Worm (Caenorhabditis elegans): ENCODE measurements around the gene sqv-6.

Gene sqv-6

DNA sequence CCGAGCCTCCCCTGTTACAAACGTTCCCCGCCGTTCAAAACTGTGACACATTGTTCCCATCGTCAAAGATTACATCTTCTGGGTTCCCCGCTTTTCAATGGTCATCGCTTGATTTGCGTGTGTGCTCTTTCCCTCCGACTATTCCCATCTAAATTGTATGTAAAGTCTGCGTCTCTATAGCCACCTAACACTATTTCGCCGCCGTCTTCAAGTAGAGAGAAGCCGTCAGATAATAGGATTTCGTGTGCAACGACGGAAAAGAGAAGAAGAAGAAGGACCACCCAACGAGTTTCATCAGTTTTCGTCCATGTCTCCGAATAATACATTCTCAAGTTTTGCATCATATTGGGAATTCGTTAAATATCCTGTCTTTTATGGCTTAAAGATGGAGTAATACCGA is 1.6 kb upstream of the sqv-6 start:
- TF ChIP-seq odd-2 (tag; optimal IDR thresholded peaks at IDR 0.05), result no peak
- TF ChIP-seq nhr-232 (tag; optimal IDR thresholded peaks at IDR 0.05), result no peak
- no peak for TF ChIP-seq ceh-30 (tag; optimal IDR thresholded peaks at IDR 0.05)
- peak; percentile 11 for TF ChIP-seq unc-86 (tag; optimal IDR thresholded peaks at IDR 0.05)
- TF ChIP-seq fkh-6 (tag; optimal IDR thresholded peaks at IDR 0.05), result no peak
- no peak for TF ChIP-seq fkh-10 (GFP tag; optimal IDR thresholded peaks at IDR 0.05)
- no peak for TF ChIP-seq C38D4.7 (GFP tag; optimal IDR thresholded peaks at IDR 0.05)
- no peak for TF ChIP-seq che-1 (tag; optimal IDR thresholded peaks at IDR 0.05)
- TF ChIP-seq ceh-9 (tag; optimal IDR thresholded peaks at IDR 0.05), result no peak
- TF ChIP-seq tbx-2 (tag; optimal IDR thresholded peaks at IDR 0.05), result no peak
- no peak for TF ChIP-seq ceh-19 (GFP tag; optimal IDR thresholded peaks at IDR 0.05)
- no peak for TF ChIP-seq npax-4 (tag; optimal IDR thresholded peaks at IDR 0.05)
- no peak for TF ChIP-seq ref-2 (tag; optimal IDR thresholded peaks at IDR 0.05)
- TF ChIP-seq ceh-31 (tag; optimal IDR thresholded peaks at IDR 0.05), result peak; percentile 75
- TF ChIP-seq ceh-48 (tag; optimal IDR thresholded peaks at IDR 0.05), result peak; percentile 16
- peak; percentile 50 for TF ChIP-seq nfya-1 (tag; optimal IDR thresholded peaks at IDR 0.05)
- TF ChIP-seq elt-2 (tag; optimal IDR thresholded peaks at IDR 0.05), result no peak
- peak; percentile 99 for TF ChIP-seq unc-42 (tag; optimal IDR thresholded peaks at IDR 0.05)

DNA sequence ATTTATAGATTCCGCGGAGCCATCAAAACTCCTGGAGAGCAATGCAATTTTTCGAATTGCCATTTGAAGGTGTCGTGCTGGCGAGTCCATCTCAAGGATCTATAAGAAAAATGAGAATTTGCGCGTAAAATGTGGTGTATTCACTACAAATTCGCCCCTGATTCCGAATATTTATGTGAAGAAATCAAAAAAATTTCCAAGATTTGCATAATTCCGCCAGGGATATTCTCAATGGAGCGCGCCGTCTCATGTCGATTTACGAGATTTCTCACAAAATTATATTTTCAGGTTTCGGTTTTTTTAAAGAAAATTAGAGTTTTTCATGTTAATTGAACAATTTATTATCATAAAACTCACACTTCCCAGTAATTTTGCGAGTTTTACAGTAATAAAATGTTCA is 14.8 kb downstream of the sqv-6 start, which contains the start of gene Y50D4C.6:
Gene Y50D4C.6 (minus strand): TSS at position 101 of the 400 bp plus-strand sequence.
- TF ChIP-seq ceh-22 (tag; optimal IDR thresholded peaks at IDR 0.05) (no peak), ceh-34 (tag; optimal IDR thresholded peaks at IDR 0.05) (no peak), madf-2 (tag; optimal IDR thresholded peaks at IDR 0.05) (no peak), gmeb-2 (tag; optimal IDR thresholded peaks at IDR 0.05) (no peak), unc-3 (GFP tag; conservative IDR thresholded peaks at IDR 0.05) (no peak), unc-3 (tag; optimal IDR thresholded peaks at IDR 0.05) (no peak), C38D4.7 (GFP tag; optimal IDR thresholded peaks at IDR 0.05) (no peak), lim-6 (tag; optimal IDR thresholded peaks at IDR 0.05) (no peak), ttx-3 (tag; optimal IDR thresholded peaks at IDR 0.05) (no peak), unc-42 (tag; optimal IDR thresholded peaks at IDR 0.05) (no peak), C08G9.2 (tag; optimal IDR thresholded peaks at IDR 0.05) (no peak), ets-4 (tag; optimal IDR thresholded peaks at IDR 0.05) (no peak), fkh-10 (GFP tag; optimal IDR thresholded peaks at IDR 0.05) (no peak), pax-1 (tag; optimal IDR thresholded peaks at IDR 0.05) (no peak), sox-4 (tag; optimal IDR thresholded peaks at IDR 0.05) (no peak), hlh-15 (tag; optimal IDR thresholded peaks at IDR 0.05) (no peak), zip-5 (tag; optimal IDR thresholded peaks at IDR 0.05) (no peak), elt-4 (tag; optimal IDR thresholded peaks at IDR 0.05) (no peak), nhr-11 (tag; optimal IDR thresholded peaks at IDR 0.05) (no peak), pag-3 (tag; optimal IDR thresholded peaks at IDR 0.05; ENCODE audit: borderline replicate concordance) (no peak), ceh-18 (tag; optimal IDR thresholded peaks at IDR 0.05) (no peak)

ce11 chrV:949084-949483 is 15.5 kb downstream of the sqv-6 start:
- TF ChIP-seq ztf-16 (tag; optimal IDR thresholded peaks at IDR 0.05), result no peak
- peak; percentile 69 for TF ChIP-seq nfya-1 (tag; optimal IDR thresholded peaks at IDR 0.05)

DNA sequence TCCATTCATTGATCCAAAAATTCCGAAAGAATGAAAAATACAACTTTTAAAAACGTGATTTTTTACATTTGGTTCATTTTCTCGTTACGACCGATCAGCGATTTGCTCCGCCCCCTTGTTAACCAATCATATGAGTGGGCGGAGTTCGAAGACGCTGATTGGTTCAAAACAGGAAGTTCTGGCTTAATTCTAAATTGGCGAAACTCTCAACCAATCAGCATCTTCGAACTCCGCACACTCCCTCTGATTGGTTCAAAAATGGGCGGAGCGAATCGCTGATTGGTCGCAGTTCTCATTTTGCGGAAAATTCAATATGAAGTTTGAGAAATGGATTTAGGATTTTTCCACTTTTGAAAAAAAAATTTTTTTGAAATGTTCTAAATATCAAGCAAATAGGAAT is 18.8 kb downstream of the sqv-6 start:
- no peak for TF ChIP-seq ceh-45 (GFP tag; IDR thresholded peaks at IDR 0.05)
- TF ChIP-seq nfya-1 (tag; optimal IDR thresholded peaks at IDR 0.05), result peak; percentile 82

DNA sequence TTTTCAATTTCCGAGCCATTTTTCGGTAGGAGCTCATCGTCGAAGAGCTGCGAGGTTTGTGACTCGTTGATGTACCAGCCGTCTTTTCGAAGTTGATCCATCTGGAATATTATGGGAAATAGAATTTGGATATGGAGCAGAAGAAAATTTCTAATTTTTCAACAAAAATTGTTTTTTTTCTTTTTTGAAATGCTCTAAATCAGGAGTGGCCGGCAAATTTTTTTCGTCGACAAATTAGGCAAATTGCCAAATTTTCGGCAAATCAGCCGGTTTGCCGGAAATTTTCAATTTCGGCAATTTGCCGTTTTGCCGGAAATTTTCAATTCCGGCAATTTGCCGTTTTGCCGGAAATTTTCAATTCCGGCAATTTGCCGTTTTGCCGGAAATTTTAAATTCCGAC is 19.4 kb downstream of the sqv-6 start, which contains the start of gene Y50D4C.3:
Gene Y50D4C.3 (minus strand): TSS at position 101 of the 400 bp plus-strand sequence.
- no peak for TF ChIP-seq sox-4 (tag; optimal IDR thresholded peaks at IDR 0.05)
- no peak for TF ChIP-seq npax-4 (tag; optimal IDR thresholded peaks at IDR 0.05)
- no peak for TF ChIP-seq ets-4 (tag; optimal IDR thresholded peaks at IDR 0.05)
- TF ChIP-seq K09A11.1 (tag; optimal IDR thresholded peaks at IDR 0.05; ENCODE audit: insufficient read depth), result no peak
- TF ChIP-seq hlh-6 (tag; optimal IDR thresholded peaks at IDR 0.05), result no peak
- TF ChIP-seq ceh-34 (tag; optimal IDR thresholded peaks at IDR 0.05), result no peak
- TF ChIP-seq mec-3 (tag; optimal IDR thresholded peaks at IDR 0.05; ENCODE audit: borderline replicate concordance), result no peak
